Worm (Caenorhabditis elegans): ENCODE results near the gene B0416.2.

B0416.2 gene

ce11 chrX:9298846-9299245 is at the start of gene B0416.2:
Gene B0416.2, plus strand, starts transcription at chrX:9299146.
- TF ChIP-seq nhr-25 (tag; optimal IDR thresholded peaks at IDR 0.05): no peak
- TF ChIP-seq crh-2 (tag; optimal IDR thresholded peaks at IDR 0.05): no peak
- no peak for TF ChIP-seq elt-1 (tag; optimal IDR thresholded peaks at IDR 0.05)
- no peak for TF ChIP-seq C34F6.9 (tag; optimal IDR thresholded peaks at IDR 0.05)
- TF ChIP-seq lin-13 (GFP tag; optimal IDR thresholded peaks at IDR 0.05): no peak
- no peak for TF ChIP-seq lin-39 (tag; optimal IDR thresholded peaks at IDR 0.05)
- TF ChIP-seq sma-9 (GFP tag; optimal IDR thresholded peaks at IDR 0.05): no peak
- TF ChIP-seq sma-9 (tag; optimal IDR thresholded peaks at IDR 0.05): no peak
- TF ChIP-seq unc-39 (tag; optimal IDR thresholded peaks at IDR 0.05): no peak
- no peak for TF ChIP-seq nhr-23 (tag; optimal IDR thresholded peaks at IDR 0.05)
- no peak for TF ChIP-seq dmd-4 (tag; optimal IDR thresholded peaks at IDR 0.05)
- no peak for TF ChIP-seq R02D3.7 (tag; optimal IDR thresholded peaks at IDR 0.05)
- no peak for TF ChIP-seq elt-3 (tag; optimal IDR thresholded peaks at IDR 0.05)
- no peak for TF ChIP-seq Y55F3AM.14 (GFP tag; optimal IDR thresholded peaks at IDR 0.05)
- TF ChIP-seq mbf-1 (tag; optimal IDR thresholded peaks at IDR 0.05): no peak
- no peak for TF ChIP-seq snpc-4 (tag; optimal IDR thresholded peaks at IDR 0.05)
- TF ChIP-seq sma-3 (GFP tag; optimal IDR thresholded peaks at IDR 0.05): no peak
- TF ChIP-seq unc-62 (GFP tag; optimal IDR thresholded peaks at IDR 0.05): no peak
- no peak for TF ChIP-seq nhr-12 (tag; optimal IDR thresholded peaks at IDR 0.05)
- no peak for TF ChIP-seq nhr-129 (tag; optimal IDR thresholded peaks at IDR 0.05)
- no peak for TF ChIP-seq ceh-16 (tag; optimal IDR thresholded peaks at IDR 0.05)

- TF ChIP-seq mdl-1 (tag; optimal IDR thresholded peaks at IDR 0.05) (no peak), dmd-4 (tag; optimal IDR thresholded peaks at IDR 0.05) (no peak), lin-39 (tag; optimal IDR thresholded peaks at IDR 0.05) (no peak), sma-9 (GFP tag; optimal IDR thresholded peaks at IDR 0.05) (no peak), sma-9 (tag; optimal IDR thresholded peaks at IDR 0.05) (no peak), mab-5 (tag; optimal IDR thresholded peaks at IDR 0.05) (no peak), ztf-4 (tag; optimal IDR thresholded peaks at IDR 0.05) (no peak)
These were observed 47.5 kb upstream of the B0416.2 start, which contains the start of gene pes-8 for ce11 chrX:9251488-9251887. Gene pes-8, plus strand, starts transcription at chrX:9251788.

- TF ChIP-seq elt-1 (tag; optimal IDR thresholded peaks at IDR 0.05) (no peak), sma-9 (GFP tag; optimal IDR thresholded peaks at IDR 0.05) (no peak), sma-9 (tag; optimal IDR thresholded peaks at IDR 0.05) (no peak), ama-1 (optimal IDR thresholded peaks at IDR 0.05) (no peak), ztf-11 (tag; optimal IDR thresholded peaks at IDR 0.05) (no peak), ztf-4 (tag; optimal IDR thresholded peaks at IDR 0.05) (no peak), dmd-4 (tag; optimal IDR thresholded peaks at IDR 0.05) (no peak), lin-39 (tag; optimal IDR thresholded peaks at IDR 0.05) (no peak), sem-4 (tag; optimal IDR thresholded peaks at IDR 0.05) (no peak), nhr-237 (tag; optimal IDR thresholded peaks at IDR 0.05) (no peak), nhr-21 (tag; optimal IDR thresholded peaks at IDR 0.05) (no peak), mbf-1 (tag; optimal IDR thresholded peaks at IDR 0.05) (no peak), snpc-4 (tag; optimal IDR thresholded peaks at IDR 0.05) (no peak), lin-11 (tag; optimal IDR thresholded peaks at IDR 0.05) (no peak), C34F6.9 (tag; optimal IDR thresholded peaks at IDR 0.05) (no peak), nhr-77 (tag; optimal IDR thresholded peaks at IDR 0.05) (no peak), ZK546.5 (tag; optimal IDR thresholded peaks at IDR 0.05) (no peak)
These were observed 43.0 kb upstream of the B0416.2 start for ce11 chrX:9255993-9256392.

ce11 chrX:9259552-9259951 is 39.4 kb upstream of the B0416.2 start, which contains the start of gene F18G5.1:
Gene F18G5.1, plus strand, starts transcription at chrX:9259852.
- no peak for TF ChIP-seq ZK546.5 (tag; optimal IDR thresholded peaks at IDR 0.05)
- no peak for TF ChIP-seq peb-1 (tag; optimal IDR thresholded peaks at IDR 0.05)
- TF ChIP-seq egl-27 (tag; optimal IDR thresholded peaks at IDR 0.05): no peak
- no peak for TF ChIP-seq snpc-4 (tag; optimal IDR thresholded peaks at IDR 0.05)
- no peak for TF ChIP-seq nhr-237 (tag; optimal IDR thresholded peaks at IDR 0.05)
- no peak for TF ChIP-seq gmeb-1 (tag; optimal IDR thresholded peaks at IDR 0.05)
- no peak for TF ChIP-seq ztf-11 (tag; optimal IDR thresholded peaks at IDR 0.05)
- no peak for TF ChIP-seq elt-1 (tag; optimal IDR thresholded peaks at IDR 0.05)

ce11 chrX:9261626-9262189 is 37.2 kb upstream of the B0416.2 start:
- TF ChIP-seq ztf-1 (GFP tag; conservative IDR thresholded peaks at IDR 0.05): no peak
- TF ChIP-seq lsy-2 (tag; optimal IDR thresholded peaks at IDR 0.05): no peak
- no peak for TF ChIP-seq ceh-82 (tag; optimal IDR thresholded peaks at IDR 0.05)
- TF ChIP-seq nhr-237 (tag; optimal IDR thresholded peaks at IDR 0.05): no peak
- no peak for TF ChIP-seq mab-5 (tag; optimal IDR thresholded peaks at IDR 0.05)
- no peak for TF ChIP-seq blmp-1 (tag; optimal IDR thresholded peaks at IDR 0.05; ENCODE audit: insufficient read depth)
- TF ChIP-seq crh-2 (tag; optimal IDR thresholded peaks at IDR 0.05): no peak
- no peak for TF ChIP-seq C34F6.9 (tag; optimal IDR thresholded peaks at IDR 0.05)
- no peak for TF ChIP-seq dmd-4 (tag; optimal IDR thresholded peaks at IDR 0.05)
- no peak for TF ChIP-seq unc-39 (tag; optimal IDR thresholded peaks at IDR 0.05)
- TF ChIP-seq ama-1 (optimal IDR thresholded peaks at IDR 0.05): no peak
- TF ChIP-seq nhr-6 (tag; optimal IDR thresholded peaks at IDR 0.05): no peak
- no peak for TF ChIP-seq mbf-1 (tag; optimal IDR thresholded peaks at IDR 0.05)
- TF ChIP-seq ceh-16 (tag; optimal IDR thresholded peaks at IDR 0.05): no peak
- TF ChIP-seq Y55F3AM.14 (GFP tag; optimal IDR thresholded peaks at IDR 0.05): no peak
- no peak for TF ChIP-seq sma-3 (GFP tag; optimal IDR thresholded peaks at IDR 0.05)
- TF ChIP-seq nhr-12 (tag; optimal IDR thresholded peaks at IDR 0.05): no peak
- TF ChIP-seq unc-62 (GFP tag; optimal IDR thresholded peaks at IDR 0.05): no peak
- TF ChIP-seq skn-1 (tag; optimal IDR thresholded peaks at IDR 0.05): no peak

All from whole organism, L2 larva.